Fruit fly (Drosophila melanogaster) Kc167 (cell line): ENCODE measurements around the gene CG34039.

Source experiments
- Sin3A ChIP-seq: fragments of >200 bp; optimal IDR thresholded peaks from 2 replicates; lab custom pipeline; 2018; ENCODE audit warnings: missing external identifiers
- h ChIP-seq: fragments of >200 bp; optimal IDR thresholded peaks from 3 replicates; lab custom pipeline; 2018; ENCODE audit warnings: missing external identifiers
- ttk ChIP-seq: sonication (Bioruptor generic); optimal IDR thresholded peaks from 2 replicates; lab custom pipeline; 2017; ENCODE audit warnings: missing external identifiers

DNA sequence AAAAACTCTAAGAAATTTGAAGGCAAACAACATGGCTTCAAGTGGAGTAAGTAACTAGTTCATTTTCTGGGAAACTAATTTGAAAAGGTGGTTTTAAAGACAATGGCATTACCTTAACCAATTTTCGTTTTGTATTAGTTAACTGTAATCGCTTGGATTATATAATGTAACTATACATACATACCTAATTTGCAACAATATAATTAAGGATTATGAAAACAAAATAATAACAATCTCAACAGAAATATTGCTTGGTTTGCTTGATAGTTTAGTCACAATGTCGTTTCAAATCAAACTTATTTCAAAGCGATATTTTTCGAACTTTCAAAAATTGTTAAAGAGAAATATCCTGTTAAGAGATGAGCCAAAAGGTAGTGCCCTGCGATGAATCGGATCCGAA is 42.3 kb upstream of the CG34039 start, which contains the start of gene CG9592:
- no peak for TF ChIP-seq h (lab: Kevin White, UChicago)
- TF ChIP-seq ttk (lab: Kevin White, UChicago), result no peak
- TF ChIP-seq Sin3A (lab: Kevin White, UChicago), result no peak
